Worm (Caenorhabditis elegans): ENCODE results near the gene stdh-3.

DNA sequence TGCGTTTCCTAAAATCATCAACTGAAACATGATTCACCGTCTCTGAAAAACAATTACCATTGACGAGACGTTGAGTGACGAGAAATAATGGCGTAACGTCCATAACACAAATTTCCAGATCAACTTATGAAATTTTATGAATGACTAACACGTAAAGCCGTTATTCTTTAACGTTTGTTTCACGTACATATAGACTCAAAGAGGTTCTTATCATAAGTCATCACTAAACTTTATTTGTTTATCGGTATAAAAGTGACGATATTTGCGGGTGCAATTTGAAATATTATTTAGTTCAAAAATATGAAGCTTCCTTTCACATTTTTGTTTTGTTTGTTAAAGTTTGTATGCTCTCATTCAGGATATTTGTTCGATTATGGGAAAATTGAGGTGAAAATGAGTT is 5.2 kb upstream of the stdh-3 start, which contains the start of gene oac-3:
- TF ChIP-seq zfh-2 (GFP tag; conservative IDR thresholded peaks at IDR 0.05), result no peak
- TF ChIP-seq egl-44 (GFP tag; IDR thresholded peaks at IDR 0.05), result no peak
- no peak for TF ChIP-seq ets-4 (GFP tag; optimal IDR thresholded peaks at IDR 0.05)
- no peak for TF ChIP-seq hmg-20 (GFP tag; IDR thresholded peaks at IDR 0.05)
- no peak for TF ChIP-seq ekl-4 (GFP tag; IDR thresholded peaks at IDR 0.05)
- no peak for TF ChIP-seq ama-1 (optimal IDR thresholded peaks at IDR 0.05)
- no peak for TF ChIP-seq ama-1 (GFP tag; optimal IDR thresholded peaks at IDR 0.05)
- no peak for TF ChIP-seq lin-40 (tag; optimal IDR thresholded peaks at IDR 0.05)
- TF ChIP-seq rpc-1 (optimal IDR thresholded peaks at IDR 0.05), result no peak
- TF ChIP-seq rpc-1 (tag; optimal IDR thresholded peaks at IDR 0.05), result no peak
- TF ChIP-seq hlh-26 (GFP tag; conservative IDR thresholded peaks at IDR 0.05), result no peak
